Worm (Caenorhabditis elegans) whole organism, L1 larva: ENCODE measurements around the gene Y25C1A.6.

Source experiments
- aly-2 ChIP-seq: fragments of 150-350 bp; optimal IDR thresholded peaks from 2 replicates; lab custom pipeline; 2014; ENCODE audit warnings: missing biosample characterization, missing genetic modification characterization
- ama-1 ChIP-seq: fragments of 150-350 bp; optimal IDR thresholded peaks from 2 replicates; lab custom pipeline; 2014
- ceh-63 ChIP-seq: fragments of 200-800 bp; sonication (Bioruptor generic); optimal IDR thresholded peaks from 2 replicates; lab custom pipeline; 2018; ENCODE audit warnings: mild to moderate bottlenecking, missing genetic modification characterization, missing compliant biosample characterization
- ceh-82 ChIP-seq, 3 experiments: fragments of 150-350 bp in 1 of 3; sonication (generic microtip) in 2 of 3; optimal IDR thresholded peaks; 2 replicates each; lab custom pipeline; 2014 to 2017; ENCODE audit warnings: missing biosample characterization in 3 of 3, missing genetic modification characterization in 3 of 3
- ceh-90 ChIP-seq: sonication (generic microtip); optimal IDR thresholded peaks from 2 replicates; lab custom pipeline; 2016; ENCODE audit warnings: missing genetic modification characterization, missing compliant biosample characterization
- dsc-1 ChIP-seq: sonication (generic microtip); optimal IDR thresholded peaks from 2 replicates; lab custom pipeline; 2016; ENCODE audit warnings: mild to moderate bottlenecking, missing genetic modification characterization, missing compliant biosample characterization
- efl-1 ChIP-seq, 4 experiments: fragments of 150-350 bp; optimal IDR thresholded peaks in 3 of 4; peaks in 1 of 4; 1 replicate in 1 of 4; 2 replicates in 3 of 4; lab custom pipeline; 2014; ENCODE audit warnings: missing biosample characterization in 2 of 4, missing genetic modification characterization in 2 of 4, missing genetic modification reagents in 2 of 4
- egl-13 ChIP-seq: sonication (generic microtip); optimal IDR thresholded peaks from 2 replicates; lab custom pipeline; 2016; ENCODE audit warnings: missing genotype, missing genetic modification reagents, missing genetic modification characterization, missing compliant biosample characterization
- elt-2 ChIP-seq: sonication (generic microtip); optimal IDR thresholded peaks from 2 replicates; lab custom pipeline; 2016; ENCODE audit warnings: missing genetic modification characterization, mild to moderate bottlenecking, inconsistent platforms, missing compliant biosample characterization, missing genetic modification reagents
- ets-5 ChIP-seq: fragments of 200-800 bp; sonication (Bioruptor generic); IDR thresholded peaks from 2 replicates; pipeline ENCODE4 v1.3.6; 2022; ENCODE audit warnings: missing genetic modification characterization, missing compliant biosample characterization
- fkh-10 ChIP-seq: sonication (generic microtip); optimal IDR thresholded peaks from 2 replicates; lab custom pipeline; 2017; ENCODE audit warnings: missing biosample characterization, missing genetic modification reagents, missing genetic modification characterization
- fkh-4 ChIP-seq: sonication (generic microtip); optimal IDR thresholded peaks from 2 replicates; lab custom pipeline; 2016; ENCODE audit warnings: missing compliant biosample characterization, missing genetic modification characterization, borderline replicate concordance
- fkh-8 ChIP-seq: sonication (generic microtip); optimal IDR thresholded peaks from 2 replicates; lab custom pipeline; 2016; ENCODE audit warnings: mild to moderate bottlenecking, missing genetic modification characterization, missing compliant biosample characterization
- hlh-4 ChIP-seq: sonication (generic microtip); optimal IDR thresholded peaks from 2 replicates; lab custom pipeline; 2016; ENCODE audit warnings: mild to moderate bottlenecking, missing genetic modification characterization, missing compliant biosample characterization
- jun-1 ChIP-seq: fragments of 150-350 bp; optimal IDR thresholded peaks from 2 replicates; lab custom pipeline; 2014; ENCODE audit warnings: missing biosample characterization, missing genetic modification reagents, missing genetic modification characterization
- lin-15B ChIP-seq: fragments of 150-350 bp; sonication (generic microtip); optimal IDR thresholded peaks from 3 replicates; lab custom pipeline; 2014; ENCODE audit warnings: missing biosample characterization, missing genetic modification characterization
- lin-39 ChIP-seq: fragments of 150-350 bp; optimal IDR thresholded peaks from 2 replicates; lab custom pipeline; 2014; ENCODE audit warnings: missing biosample characterization, missing genetic modification reagents, missing genetic modification characterization
- lir-3 ChIP-seq: sonication (generic microtip); optimal IDR thresholded peaks from 2 replicates; lab custom pipeline; 2016; ENCODE audit warnings: mild to moderate bottlenecking, missing genetic modification characterization, moderate library complexity, missing compliant biosample characterization; ENCODE audit not compliant: poor library complexity
- mdl-1 ChIP-seq, 2 experiments: fragments of 150-350 bp; optimal IDR thresholded peaks; 2 replicates each; lab custom pipeline; 2014 to 2017; ENCODE audit warnings: missing biosample characterization in 2 of 2, missing genetic modification characterization in 2 of 2, inconsistent platforms in 1 of 2
- nhr-12 ChIP-seq: sonication (generic microtip); optimal IDR thresholded peaks from 2 replicates; lab custom pipeline; 2017; ENCODE audit warnings: missing biosample characterization, missing genetic modification characterization
- nhr-19 ChIP-seq: fragments of 200-800 bp; sonication (Bioruptor generic); conservative IDR thresholded peaks from 2 replicates; pipeline ENCODE4 v1.3.6; 2022; ENCODE audit warnings: missing genetic modification characterization, missing compliant biosample characterization
- nhr-20 ChIP-seq: sonication (generic microtip); optimal IDR thresholded peaks from 2 replicates; lab custom pipeline; 2016; ENCODE audit warnings: mild to moderate bottlenecking, missing genetic modification characterization, missing compliant biosample characterization
- nhr-47 ChIP-seq: sonication (generic microtip); optimal IDR thresholded peaks from 2 replicates; lab custom pipeline; 2016; ENCODE audit warnings: mild to moderate bottlenecking, missing genetic modification characterization, moderate library complexity, missing compliant biosample characterization
- nhr-71 ChIP-seq: sonication (generic microtip); optimal IDR thresholded peaks from 2 replicates; lab custom pipeline; 2016; ENCODE audit warnings: mild to moderate bottlenecking, missing genetic modification characterization, moderate library complexity, missing compliant biosample characterization
- nhr-77 ChIP-seq: fragments of 150-350 bp; optimal IDR thresholded peaks from 2 replicates; lab custom pipeline; 2014; ENCODE audit warnings: missing biosample characterization, missing genetic modification characterization
- pag-3 ChIP-seq: sonication (generic microtip); optimal IDR thresholded peaks from 2 replicates; lab custom pipeline; 2017; ENCODE audit warnings: missing genetic modification characterization, mild to moderate bottlenecking, missing compliant biosample characterization, antibody characterized with exemption, borderline replicate concordance; ENCODE audit not compliant: insufficient read depth
- snpc-4 ChIP-seq: fragments of 150-350 bp; optimal IDR thresholded peaks from 2 replicates; lab custom pipeline; 2014; ENCODE audit warnings: missing biosample characterization, missing genetic modification characterization
- sox-4 ChIP-seq: sonication (generic microtip); optimal IDR thresholded peaks from 2 replicates; lab custom pipeline; 2016; ENCODE audit warnings: missing genetic modification characterization, missing compliant biosample characterization
- swsn-7 ChIP-seq: sonication (generic microtip); optimal IDR thresholded peaks from 2 replicates; lab custom pipeline; 2016; ENCODE audit warnings: missing genetic modification characterization, missing compliant biosample characterization
- tbx-2 ChIP-seq: sonication (generic microtip); optimal IDR thresholded peaks from 2 replicates; lab custom pipeline; 2016; ENCODE audit warnings: missing genetic modification characterization, missing compliant biosample characterization
- tlp-1 ChIP-seq: fragments of 150-350 bp; optimal IDR thresholded peaks from 2 replicates; lab custom pipeline; 2014; ENCODE audit warnings: missing biosample characterization, missing genetic modification characterization
- unc-130 ChIP-seq: fragments of 150-350 bp; optimal IDR thresholded peaks from 2 replicates; lab custom pipeline; 2017; ENCODE audit warnings: missing biosample characterization, missing genetic modification characterization, inconsistent platforms
- unc-30 ChIP-seq: sonication (generic microtip); optimal IDR thresholded peaks from 2 replicates; lab custom pipeline; 2017; ENCODE audit warnings: missing biosample characterization, missing genetic modification characterization
- unc-86 ChIP-seq: sonication (generic microtip); optimal IDR thresholded peaks from 2 replicates; lab custom pipeline; 2016; ENCODE audit warnings: missing genetic modification characterization, missing compliant biosample characterization
- unc-98 ChIP-seq: fragments of 200-800 bp; sonication (Bioruptor generic); IDR thresholded peaks from 2 replicates; pipeline ENCODE4 v1.3.6; 2022; ENCODE audit warnings: missing genetic modification characterization, missing compliant biosample characterization
- xbp-1 ChIP-seq: sonication (generic microtip); optimal IDR thresholded peaks from 2 replicates; lab custom pipeline; 2016; ENCODE audit warnings: missing genetic modification characterization, missing compliant biosample characterization
- zag-1 ChIP-seq: fragments of 150-350 bp; optimal IDR thresholded peaks from 2 replicates; lab custom pipeline; 2014; ENCODE audit warnings: missing biosample characterization, missing genetic modification characterization

Y25C1A.6 gene

ce11 chrII:3076915-3077314, 16.0 kb downstream of the Y25C1A.6 start, which contains the start of gene Y25C1A.8 (continued):
- peak; percentile 90 for TF ChIP-seq unc-86
- TF ChIP-seq lir-3 (tag; lab: Kevin White, UChicago) = no peak
- no peak for TF ChIP-seq tlp-1 (tag; lab: Kevin White, UChicago)
- TF ChIP-seq swsn-7 (tag; lab: Kevin White, UChicago) = peak; percentile 92
- TF ChIP-seq unc-98 (GFP tag; lab: Robert Waterston, UW) = 0 out of 2 replicates have a peak, but pooled peaks have one; percentile 47
- peak; percentile 83 for TF ChIP-seq elt-2
- TF ChIP-seq egl-13 (tag; lab: Kevin White, UChicago) = peak; percentile 86

- TF ChIP-seq unc-30 (no peak), fkh-10 (GFP tag; lab: Kevin White, UChicago) (no peak), swsn-7 (tag; lab: Kevin White, UChicago) (no peak), hlh-4 (tag; lab: Kevin White, UChicago) (no peak), lin-15B (tag; lab: Kevin White, UChicago) (no peak), fkh-8 (tag; lab: Kevin White, UChicago) (no peak), snpc-4 (tag; lab: Kevin White, UChicago) (no peak), nhr-77 (tag; lab: Kevin White, UChicago) (no peak), lin-39 (tag; lab: Kevin White, UChicago) (no peak), ceh-90 (tag; lab: Kevin White, UChicago) (no peak), nhr-47 (tag; lab: Kevin White, UChicago) (no peak)
Measured at ce11 chrII:3078496-3078895, 17.6 kb downstream of the Y25C1A.6 start, which contains the start of gene copb-1. Gene copb-1 (plus strand): TSS chrII:3078796.

ce11 chrII:3087134-3087533, 26.3 kb downstream of the Y25C1A.6 start:
- TF ChIP-seq efl-1 (optimal IDR thresholded peaks at IDR 0.05; lab: Kevin White, UChicago) (no peak), efl-1 (GFP tag; optimal IDR thresholded peaks at IDR 0.05 in 1 of 2; lab: Kevin White, UChicago) (peak in 1 of 2 experiments; percentile 27), dsc-1 (tag; lab: Kevin White, UChicago) (no peak)

ce11 chrII:3091268-3091667, 30.4 kb downstream of the Y25C1A.6 start, which contains the start of gene srg-21:
Gene srg-21 (minus strand): TSS chrII:3091368.
- TF ChIP-seq elt-2 (no peak), efl-1 (optimal IDR thresholded peaks at IDR 0.05; lab: Kevin White, UChicago) (no peak), efl-1 (GFP tag; optimal IDR thresholded peaks at IDR 0.05 in 1 of 2; lab: Kevin White, UChicago) (peak in 1 of 2 experiments; percentile 4)

ce11 chrII:3093352-3093751, 32.5 kb downstream of the Y25C1A.6 start, which contains the start of gene srg-22:
Gene srg-22 (minus strand): TSS chrII:3093452.
- TF ChIP-seq xbp-1 (tag; lab: Kevin White, UChicago) (no peak), lin-15B (tag; lab: Kevin White, UChicago) (no peak), ets-5 (GFP tag; lab: Robert Waterston, UW) (no peak), nhr-12 (tag; lab: Kevin White, UChicago) (no peak), dsc-1 (tag; lab: Kevin White, UChicago) (no peak), pag-3 (no peak), hlh-4 (tag; lab: Kevin White, UChicago) (peak; percentile 7), ama-1 (lab: Kevin White, UChicago) (no peak)

ce11 chrII:3096060-3096459, 35.2 kb downstream of the Y25C1A.6 start, which contains the start of gene srg-23:
Gene srg-23 (minus strand): TSS chrII:3096160.
- TF ChIP-seq hlh-4 (tag; lab: Kevin White, UChicago) = no peak
- TF ChIP-seq nhr-12 (tag; lab: Kevin White, UChicago) = no peak
- no peak for TF ChIP-seq tbx-2
- no peak for TF ChIP-seq ceh-63 (GFP tag; lab: Kevin White, UChicago)
- TF ChIP-seq fkh-8 (tag; lab: Kevin White, UChicago) = no peak
- no peak for TF ChIP-seq mdl-1 (tag; optimal IDR thresholded peaks at IDR 0.05; lab: Kevin White, UChicago)
- TF ChIP-seq nhr-77 (tag; lab: Kevin White, UChicago) = no peak
- no peak for TF ChIP-seq unc-130 (tag; lab: Kevin White, UChicago)
- no peak for TF ChIP-seq nhr-19
- TF ChIP-seq nhr-20 (tag; lab: Kevin White, UChicago) = no peak
- no peak for TF ChIP-seq zag-1 (tag; lab: Kevin White, UChicago)
- no peak for TF ChIP-seq pag-3
- no peak for TF ChIP-seq ceh-82 (tag; optimal IDR thresholded peaks at IDR 0.05; lab: Kevin White, UChicago)
- TF ChIP-seq fkh-4 = no peak
- TF ChIP-seq nhr-71 (tag; lab: Kevin White, UChicago) = no peak
- TF ChIP-seq aly-2 = no peak
- TF ChIP-seq jun-1 (tag; lab: Kevin White, UChicago) = no peak
- no peak for TF ChIP-seq sox-4 (tag; lab: Kevin White, UChicago)
